Worm (Caenorhabditis elegans): Measurements from ENCODE around the gene F09B9.5.

The F09B9.5 gene

DNA sequence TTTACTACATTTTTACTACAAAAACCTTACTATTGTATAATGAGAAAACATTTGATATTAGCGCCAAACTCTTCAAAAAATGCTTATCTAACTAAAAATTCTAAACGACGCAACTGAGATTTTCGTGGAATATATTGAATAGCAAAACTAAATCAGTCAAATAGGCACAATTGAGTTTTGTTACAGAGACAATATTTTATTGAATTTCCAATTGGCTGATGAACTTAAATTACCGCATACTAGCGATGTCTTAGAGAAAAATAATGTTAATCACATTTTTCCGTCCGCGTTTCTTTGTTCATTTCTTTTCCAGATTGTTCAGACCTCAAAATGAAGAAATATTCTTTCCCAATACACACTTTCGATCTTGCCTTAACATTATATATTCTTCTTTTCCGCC lies 7.9 kb downstream of the F09B9.5 start:
- TF ChIP-seq unc-62 (GFP tag; optimal IDR thresholded peaks at IDR 0.05): no peak

DNA sequence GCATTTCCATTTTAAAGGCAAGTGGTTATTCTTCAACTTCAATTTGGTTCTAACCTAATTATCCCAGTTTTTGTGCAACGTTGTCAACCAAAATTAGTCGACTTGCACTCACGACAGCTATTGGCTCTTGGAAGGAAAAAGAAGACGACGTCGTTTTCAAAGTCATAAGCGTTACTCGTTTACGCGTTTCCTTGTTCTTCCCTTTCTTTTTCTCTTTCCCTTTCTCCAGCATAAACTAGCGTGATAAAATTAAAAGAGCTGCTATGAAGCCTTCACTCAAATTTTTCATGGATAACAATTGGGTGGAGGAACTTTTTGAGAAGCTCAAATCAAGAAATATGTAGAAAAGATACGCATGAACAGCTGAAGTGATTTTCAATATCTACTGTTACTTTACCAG lies 8.6 kb downstream of the F09B9.5 start:
- no peak for TF ChIP-seq unc-62 (GFP tag; optimal IDR thresholded peaks at IDR 0.05)

DNA sequence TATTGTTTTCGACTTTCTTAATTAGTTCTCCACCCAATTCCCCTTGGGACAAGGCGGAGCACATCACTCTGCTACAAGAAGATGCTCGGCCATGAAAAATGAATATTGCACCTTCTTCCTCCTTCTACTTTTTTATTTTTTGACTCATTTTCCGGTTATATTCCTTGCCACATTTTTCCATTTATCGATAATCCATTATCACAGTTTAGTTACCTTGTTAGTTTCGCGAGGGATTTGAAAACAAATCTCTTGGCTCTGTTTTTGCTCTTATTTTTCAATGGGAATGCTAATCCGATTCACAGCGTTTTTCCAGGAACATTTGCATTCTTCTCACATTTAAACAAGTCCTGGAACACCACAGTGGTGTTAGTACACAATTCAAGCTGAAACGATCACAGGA lies 12.4 kb downstream of the F09B9.5 start, which contains the start of gene rnp-9:
Gene rnp-9 (plus strand): TSS at position 301 of the 400 bp plus-strand sequence.
- no peak for TF ChIP-seq unc-62 (GFP tag; optimal IDR thresholded peaks at IDR 0.05)

DNA sequence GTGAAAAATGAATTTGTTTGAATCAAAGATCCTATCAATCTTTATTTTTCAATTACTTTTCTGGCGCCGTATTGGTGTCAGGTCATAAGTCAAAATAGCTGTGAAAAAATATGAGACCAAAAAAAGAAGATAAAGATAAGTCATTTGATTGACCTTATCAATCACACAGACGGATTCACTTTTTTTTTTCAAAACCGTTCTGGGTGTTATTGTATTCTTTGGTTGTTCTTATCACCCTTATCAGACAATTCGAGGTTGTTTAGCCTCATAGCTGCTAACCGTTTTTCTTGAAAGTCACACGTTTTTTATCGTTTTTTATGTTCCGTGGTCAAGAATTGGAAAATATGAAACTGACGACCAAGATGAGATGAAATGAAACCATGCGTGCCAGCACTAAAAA lies 13.9 kb downstream of the F09B9.5 start:
- no peak for TF ChIP-seq unc-62 (GFP tag; optimal IDR thresholded peaks at IDR 0.05)

DNA sequence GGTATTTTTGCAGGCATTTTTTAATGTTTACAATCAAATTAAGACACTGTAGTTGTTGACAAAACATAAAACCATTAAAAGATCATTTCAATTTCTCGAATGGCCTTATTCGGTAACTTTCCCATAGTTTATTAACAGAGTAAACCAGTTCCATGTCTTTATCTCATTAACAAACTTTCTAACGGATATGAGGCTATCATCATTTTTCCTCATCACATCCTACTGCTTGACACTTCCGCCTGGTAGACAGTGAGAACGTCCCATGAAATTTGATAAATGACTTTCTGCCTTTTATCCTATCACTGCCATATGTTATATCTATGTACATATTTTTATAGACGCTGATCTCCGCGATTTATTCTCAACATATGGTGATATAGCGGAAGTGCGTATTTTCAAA lies 16.0 kb downstream of the F09B9.5 start:
- no peak for TF ChIP-seq unc-62 (GFP tag; optimal IDR thresholded peaks at IDR 0.05)

DNA sequence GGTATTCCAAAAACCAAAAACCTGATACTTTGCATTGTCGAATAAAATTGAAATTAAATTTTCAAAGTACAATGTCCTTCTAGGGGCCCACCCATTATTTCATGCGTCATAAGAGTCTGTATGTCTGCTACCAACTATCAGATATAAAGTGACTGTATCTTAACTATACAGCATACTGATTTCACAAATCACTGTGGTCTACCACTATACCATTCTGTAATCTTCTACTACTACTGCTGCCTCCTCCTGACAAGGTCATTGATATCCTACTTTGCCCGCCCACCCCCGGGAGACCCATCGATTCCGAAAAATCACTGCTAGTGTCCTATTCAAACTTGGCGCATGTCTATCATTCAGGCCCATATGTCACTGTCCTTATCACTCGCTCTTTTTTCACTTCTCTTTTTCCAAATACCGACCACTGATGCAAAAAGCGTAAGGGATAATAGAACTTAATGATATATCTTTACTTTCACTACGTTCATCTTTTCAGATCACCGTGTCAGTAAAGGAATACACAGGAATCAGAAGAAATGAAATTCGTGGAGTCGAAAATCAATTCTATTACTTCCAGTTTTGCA lies 17.5 kb downstream of the F09B9.5 start, which contains the start of gene C07A4.2:
Gene C07A4.2 (plus strand): TSS at position 195 of the 581 bp plus-strand sequence.
- no peak for TF ChIP-seq unc-62 (GFP tag; optimal IDR thresholded peaks at IDR 0.05)

DNA sequence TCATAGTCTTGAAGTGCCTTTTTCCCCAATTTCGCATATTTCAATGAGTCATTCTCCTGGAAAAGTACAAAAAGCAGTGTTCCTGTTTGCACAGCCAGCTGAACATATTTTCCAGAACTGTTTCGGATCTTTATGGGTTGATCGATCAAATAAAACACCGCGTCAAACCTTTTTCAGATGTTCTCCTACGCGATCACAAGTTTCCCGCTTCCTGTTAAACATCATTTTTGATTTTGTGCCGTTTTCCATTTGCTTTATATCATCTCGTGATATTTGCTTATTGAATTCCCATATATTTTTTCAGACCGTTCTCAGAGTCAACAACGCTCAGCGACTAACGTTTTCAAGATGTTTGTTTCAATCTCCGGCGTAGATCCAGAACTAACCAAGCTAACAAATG lies 20.1 kb downstream of the F09B9.5 start, which contains the start of gene C07A4.3:
Gene C07A4.3 (plus strand): TSS at position 301 of the 400 bp plus-strand sequence.
- no peak for TF ChIP-seq unc-62 (GFP tag; optimal IDR thresholded peaks at IDR 0.05)

DNA sequence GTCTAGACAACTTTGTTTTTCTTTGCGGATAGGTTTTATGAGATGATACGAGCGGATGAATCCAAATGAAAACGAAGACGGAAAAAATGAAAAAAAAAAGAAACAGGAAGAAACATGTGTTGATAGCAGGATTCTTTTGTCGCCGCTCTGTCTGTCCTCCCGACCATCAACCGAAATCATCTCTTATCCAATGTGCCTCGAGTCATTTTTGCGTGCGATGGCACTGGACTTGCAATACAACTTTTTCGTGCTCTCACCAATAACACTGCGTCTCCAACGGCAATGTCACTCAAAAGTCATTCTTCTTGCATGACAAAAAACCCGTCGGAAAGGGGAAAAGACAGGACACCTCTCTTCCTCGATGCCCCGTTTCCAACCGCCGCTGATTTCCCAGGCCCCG lies 21.7 kb downstream of the F09B9.5 start, which contains the start of gene ncs-4:
Gene ncs-4 (plus strand): TSS at position 227 of the 400 bp plus-strand sequence.
- TF ChIP-seq unc-62 (GFP tag; optimal IDR thresholded peaks at IDR 0.05): no peak

DNA sequence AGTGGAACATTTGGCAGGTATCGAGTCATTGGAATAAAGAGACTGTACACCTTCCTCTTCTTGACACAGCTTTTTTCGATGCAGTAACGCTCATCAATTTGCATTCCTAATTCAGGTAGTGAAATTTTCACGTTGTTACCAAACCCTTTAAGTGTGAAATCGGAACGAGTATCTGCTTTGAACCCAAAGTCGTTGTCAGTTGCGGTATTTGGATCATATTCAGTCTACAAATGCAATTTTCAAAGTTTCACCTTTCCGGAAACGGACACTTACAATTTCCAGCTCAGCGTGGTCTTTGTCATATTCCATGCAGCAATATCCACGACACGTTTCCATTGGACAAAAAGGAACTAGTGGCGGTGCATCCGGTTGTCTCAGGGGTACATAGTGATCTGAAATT lies 28.0 kb downstream of the F09B9.5 start:
- TF ChIP-seq unc-62 (GFP tag; optimal IDR thresholded peaks at IDR 0.05): no peak

DNA sequence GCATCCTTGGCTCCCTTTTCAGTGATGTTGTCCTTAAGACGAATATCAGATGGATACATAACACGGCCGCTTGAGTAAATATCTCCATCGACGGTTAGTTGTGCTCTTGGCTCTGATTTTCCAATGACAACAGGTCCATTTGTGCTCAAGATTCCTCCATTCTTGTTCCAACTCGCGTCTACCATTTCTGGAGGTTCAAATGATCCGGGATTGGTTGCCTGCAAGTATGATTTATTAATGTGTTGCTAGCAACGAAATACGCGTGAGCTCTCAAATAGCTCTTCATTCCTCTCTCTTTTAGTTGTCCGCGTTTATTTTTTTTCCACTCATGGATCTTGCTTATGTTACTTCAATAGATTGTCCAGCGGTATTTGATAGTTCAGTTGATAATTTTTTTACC lies 29.1 kb downstream of the F09B9.5 start, which contains the start of gene arrd-28:
Gene arrd-28 (plus strand): TSS at position 301 of the 400 bp plus-strand sequence.
- no peak for TF ChIP-seq unc-62 (GFP tag; optimal IDR thresholded peaks at IDR 0.05)

DNA sequence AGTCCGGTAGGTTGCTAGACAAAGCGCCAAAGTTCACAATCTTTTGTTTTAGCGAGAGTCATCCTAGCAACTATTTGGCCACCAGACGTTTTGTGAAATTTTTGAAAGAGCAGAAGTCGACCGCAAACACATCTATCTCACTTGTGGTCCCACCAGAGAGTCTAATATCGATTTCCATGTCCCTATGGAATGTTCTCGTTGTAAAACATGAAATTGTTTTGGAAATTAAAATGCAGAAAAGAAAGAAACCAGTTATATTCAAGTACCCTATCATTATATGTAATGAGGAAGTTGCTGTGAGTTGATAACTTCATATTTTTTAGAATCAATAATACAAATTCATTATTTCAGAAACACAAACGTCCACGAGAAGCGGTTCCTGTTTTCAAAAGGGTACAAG lies 30.1 kb downstream of the F09B9.5 start:
- no peak for TF ChIP-seq unc-62 (GFP tag; optimal IDR thresholded peaks at IDR 0.05)

DNA sequence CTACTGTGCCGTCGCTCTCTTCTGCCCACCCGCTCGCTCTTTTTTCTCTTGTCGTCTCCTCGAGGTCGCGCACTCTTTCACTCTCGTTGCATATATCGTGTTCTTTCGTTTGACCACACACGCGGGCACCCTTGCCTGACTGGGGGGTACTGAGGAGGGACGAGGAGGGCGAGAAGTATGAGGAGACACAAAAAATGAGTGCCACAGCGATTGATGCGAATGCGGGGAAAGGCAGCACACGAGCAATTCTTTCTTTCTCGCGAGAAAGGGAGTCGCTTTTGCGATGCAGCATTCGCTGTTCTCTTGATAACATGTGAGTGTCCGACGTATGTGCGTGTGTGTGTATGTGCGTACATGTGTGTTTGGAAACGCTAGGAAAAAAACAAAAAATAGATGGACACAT lies 33.9 kb downstream of the F09B9.5 start:
- no peak for TF ChIP-seq unc-62 (GFP tag; optimal IDR thresholded peaks at IDR 0.05)

DNA sequence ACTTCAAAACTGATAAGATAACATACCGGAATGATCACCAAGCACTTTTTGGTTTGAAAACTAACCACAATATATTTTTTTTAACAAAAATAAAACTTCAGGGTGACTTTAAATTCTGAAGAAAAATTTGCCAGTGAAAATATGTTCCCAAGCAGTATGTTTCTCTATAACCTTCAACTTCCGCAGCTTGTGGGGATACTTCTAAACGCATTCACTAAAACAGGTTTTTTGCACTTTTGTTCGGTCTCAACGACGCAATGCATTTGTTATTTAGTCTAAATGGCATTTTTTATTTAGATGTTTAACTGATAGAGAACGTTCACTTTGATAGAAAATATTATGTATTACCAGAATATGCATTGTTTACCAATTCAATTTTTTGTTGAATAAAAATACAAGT lies 34.6 kb downstream of the F09B9.5 start:
- TF ChIP-seq unc-62 (GFP tag; optimal IDR thresholded peaks at IDR 0.05): no peak

DNA sequence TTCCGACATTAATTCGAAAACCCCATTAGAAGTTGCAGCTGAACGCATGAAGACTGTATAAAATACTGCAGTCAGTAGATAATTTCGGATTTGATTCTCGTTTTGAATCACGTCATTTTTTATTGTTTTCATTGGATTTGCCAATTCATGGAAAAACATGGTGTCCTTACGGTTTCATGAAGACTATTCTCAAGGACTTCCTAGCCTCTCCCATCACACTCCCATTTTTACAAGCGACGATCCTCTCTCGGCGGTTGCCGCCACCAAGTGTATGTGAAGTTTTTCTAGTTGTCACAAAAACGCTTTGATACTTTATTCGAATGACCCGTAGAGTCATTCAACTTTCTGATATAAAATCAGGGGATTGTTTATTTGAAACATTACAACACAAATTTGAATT lies 35.2 kb downstream of the F09B9.5 start:
- no peak for TF ChIP-seq unc-62 (GFP tag; optimal IDR thresholded peaks at IDR 0.05)

DNA sequence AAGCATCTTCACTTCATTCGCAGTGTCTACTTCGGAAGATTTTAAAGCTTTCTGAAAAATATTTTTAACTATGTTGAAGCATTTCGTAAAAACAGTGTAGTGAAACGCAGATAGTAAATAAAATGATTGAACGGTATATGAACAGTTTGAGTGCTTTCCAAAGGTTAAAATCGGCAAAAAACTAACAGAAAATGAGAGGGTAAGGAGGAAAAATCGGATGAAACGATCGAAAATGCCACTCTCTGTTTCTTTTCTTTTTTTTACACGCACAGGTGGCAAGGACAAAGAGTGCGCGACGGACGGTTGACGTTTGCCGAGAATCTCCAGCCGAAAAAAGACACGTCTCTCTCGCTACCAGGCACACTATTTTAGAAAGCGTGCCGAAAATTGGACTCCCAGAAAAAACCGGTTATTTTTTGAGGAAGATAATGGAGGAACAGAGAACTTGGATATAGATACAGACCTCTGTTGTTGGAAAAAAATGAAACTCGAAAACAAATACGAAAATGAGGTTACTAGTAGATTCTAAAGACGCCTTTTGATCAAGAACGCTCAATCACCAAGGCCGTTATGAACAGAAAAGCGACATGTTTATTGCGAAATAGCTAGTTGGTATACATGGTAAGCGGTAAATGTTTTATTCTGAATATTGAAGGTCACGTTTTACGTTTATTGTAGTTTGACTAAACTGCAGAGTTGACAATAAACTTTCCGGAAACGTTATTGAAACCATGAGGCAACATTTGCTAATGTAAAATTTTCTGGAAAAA lies 39.9 kb downstream of the F09B9.5 start, which contains the start of gene myrf-2:
Gene myrf-2 (minus strand): TSS at position 51 of the 770 bp plus-strand sequence.
- no peak for TF ChIP-seq unc-62 (GFP tag; optimal IDR thresholded peaks at IDR 0.05)

DNA sequence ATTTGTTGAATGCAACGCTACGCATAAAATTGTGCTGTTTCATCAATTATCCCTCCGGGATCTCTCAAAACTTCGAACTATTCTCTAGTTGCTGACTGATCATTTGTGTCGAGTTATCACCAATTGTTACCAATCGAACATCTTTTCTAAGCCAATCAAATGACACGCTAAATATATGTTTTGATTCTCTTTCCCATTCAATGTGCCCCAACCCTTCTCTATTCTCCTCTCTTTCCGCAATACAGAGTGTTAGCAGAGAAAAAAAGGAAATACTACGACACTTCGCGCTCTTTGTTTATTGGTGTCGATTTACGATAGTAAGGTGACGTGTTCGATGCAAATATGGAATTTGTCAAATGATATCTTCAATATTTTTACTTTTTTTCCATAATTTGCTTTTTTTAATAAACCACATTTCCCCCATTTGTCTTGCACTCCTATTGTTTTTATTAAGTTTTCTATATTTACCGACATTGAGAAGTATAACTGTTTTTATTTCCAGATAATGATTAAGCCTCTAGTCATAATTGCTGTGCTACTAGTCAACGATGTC lies 42.7 kb downstream of the F09B9.5 start, which contains the start of gene nucb-1:
Gene nucb-1 (plus strand): TSS at position 503 of the 553 bp plus-strand sequence.
- TF ChIP-seq unc-62 (GFP tag; optimal IDR thresholded peaks at IDR 0.05): no peak

Measured in whole organism, dauer.